Worm (Caenorhabditis elegans): ENCODE results near the gene srm-5.

DNA sequence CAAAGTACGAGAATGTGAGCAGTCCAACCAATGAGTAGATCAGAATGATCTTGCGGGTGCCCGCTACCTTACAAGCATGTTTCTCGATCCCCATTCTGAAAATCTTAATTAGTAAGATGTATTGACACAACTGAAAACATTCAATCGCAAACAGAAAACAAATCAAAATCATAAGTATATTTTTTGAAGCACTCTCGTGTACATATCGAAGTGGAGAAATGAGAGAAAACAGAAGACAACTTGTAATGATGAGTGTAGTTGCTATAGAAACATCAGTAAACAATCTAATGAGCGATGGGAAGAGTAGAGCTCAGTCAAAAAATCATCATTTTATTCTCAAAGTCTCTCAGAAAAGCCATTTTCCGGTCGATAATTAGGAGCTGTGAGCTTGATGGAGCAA lies 22.3 kb upstream of the srm-5 start, which contains the start of gene F14D7.8:
- no peak for TF ChIP-seq nhr-76 (tag; optimal IDR thresholded peaks at IDR 0.05)
- no peak for TF ChIP-seq fkh-10 (GFP tag; optimal IDR thresholded peaks at IDR 0.05)
- no peak for TF ChIP-seq jun-1 (tag; optimal IDR thresholded peaks at IDR 0.05)
- TF ChIP-seq lin-15B (tag; optimal IDR thresholded peaks at IDR 0.05): no peak
- no peak for TF ChIP-seq elt-2 (tag; optimal IDR thresholded peaks at IDR 0.05)
- TF ChIP-seq R02D3.7 (tag; optimal IDR thresholded peaks at IDR 0.05): no peak
- no peak for TF ChIP-seq elt-3 (tag; optimal IDR thresholded peaks at IDR 0.05)
- TF ChIP-seq pqm-1 (tag; optimal IDR thresholded peaks at IDR 0.05): no peak
- TF ChIP-seq mdl-1 (tag; optimal IDR thresholded peaks at IDR 0.05): no peak
- no peak for TF ChIP-seq zag-1 (tag; optimal IDR thresholded peaks at IDR 0.05)
